Fruit fly (Drosophila melanogaster) whole organism, embryonic: ENCODE measurements around the gene CG10254.

Experiments used
- Adf1 ChIP-seq: fragments of 200-800 bp; sonication (Bioruptor generic); IDR thresholded peaks from 2 replicates; pipeline ENCODE4 v1.3.6; 2022; ENCODE audit warnings: missing biosample characterization, missing genetic modification characterization
- CG12299 ChIP-seq: fragments of 200-800 bp; sonication (Bioruptor generic); optimal IDR thresholded peaks from 2 replicates; lab custom pipeline; 2018; ENCODE audit warnings: missing biosample characterization, mild to moderate bottlenecking, missing genetic modification characterization
- CG12391 ChIP-seq: fragments of 200-800 bp; sonication (Bioruptor generic); optimal IDR thresholded peaks from 3 replicates; lab custom pipeline; 2018; ENCODE audit warnings: missing biosample characterization, mild to moderate bottlenecking, missing genetic modification characterization, moderate library complexity
- CG13123 ChIP-seq: fragments of 200-800 bp; sonication (Bioruptor generic); optimal IDR thresholded peaks from 2 replicates; lab custom pipeline; 2016; ENCODE audit warnings: missing biosample characterization, missing genetic modification characterization
- CG1602 ChIP-seq: fragments of 200-800 bp; sonication (Bioruptor generic); optimal IDR thresholded peaks from 3 replicates; lab custom pipeline; 2016; ENCODE audit warnings: missing biosample characterization, missing genetic modification characterization
- CG17359 ChIP-seq: fragments of 200-800 bp; sonication (Bioruptor generic); optimal IDR thresholded peaks from 3 replicates; lab custom pipeline; 2018; ENCODE audit warnings: missing biosample characterization, mild to moderate bottlenecking, missing genetic modification characterization, moderate library complexity
- CG30403 ChIP-seq: fragments of 200-800 bp; sonication (Bioruptor generic); optimal IDR thresholded peaks from 3 replicates; lab custom pipeline; 2016; ENCODE audit warnings: missing biosample characterization, missing genetic modification characterization
- CG32772 ChIP-seq: fragments of 200-800 bp; sonication (Bioruptor generic); IDR thresholded peaks from 2 replicates; pipeline ENCODE4 v1.3.6; 2022; ENCODE audit warnings: missing biosample characterization, missing genetic modification characterization
- CG3407 ChIP-seq: fragments of 200-800 bp; sonication (Bioruptor generic); optimal IDR thresholded peaks from 2 replicates; lab custom pipeline; 2018; ENCODE audit warnings: missing biosample characterization, mild to moderate bottlenecking, missing genetic modification characterization
- CG4730 ChIP-seq: fragments of 200-800 bp; sonication (Bioruptor generic); IDR thresholded peaks from 2 replicates; pipeline ENCODE4 v1.3.6; 2022; ENCODE audit warnings: missing biosample characterization, missing genetic modification characterization
- CG5180 ChIP-seq: fragments of 200-800 bp; sonication (Bioruptor generic); optimal IDR thresholded peaks from 3 replicates; lab custom pipeline; 2017; ENCODE audit warnings: missing biosample characterization, missing genetic modification characterization, mild to moderate bottlenecking, moderate library complexity, missing genetic modification reagents
- CG5953 ChIP-seq: fragments of 200-800 bp; sonication (Bioruptor generic); IDR thresholded peaks from 2 replicates; pipeline ENCODE4 v1.3.6; 2022; ENCODE audit warnings: missing biosample characterization, missing genetic modification characterization
- CG6854 ChIP-seq: fragments of 200-800 bp; sonication (Bioruptor generic); optimal IDR thresholded peaks from 3 replicates; lab custom pipeline; 2017; ENCODE audit warnings: missing biosample characterization, mild to moderate bottlenecking, missing genetic modification characterization
- CG7839 ChIP-seq: fragments of 200-800 bp; sonication (Bioruptor generic); optimal IDR thresholded peaks from 3 replicates; lab custom pipeline; 2018; ENCODE audit warnings: missing biosample characterization, mild to moderate bottlenecking, missing genetic modification characterization, moderate library complexity
- CG7963 ChIP-seq: fragments of 200-800 bp; sonication (Bioruptor generic); IDR thresholded peaks from 3 replicates; pipeline ENCODE4 v1.3.6; 2022; ENCODE audit warnings: missing biosample characterization, missing genetic modification characterization; ENCODE audit not compliant: partially characterized antibody
- CG8281 ChIP-seq: fragments of 200-800 bp; sonication (Bioruptor generic); optimal IDR thresholded peaks from 2 replicates; lab custom pipeline; 2018; ENCODE audit warnings: missing biosample characterization, mild to moderate bottlenecking, missing genetic modification characterization, moderate library complexity
- CG8478 ChIP-seq: fragments of >200 bp; optimal IDR thresholded peaks from 2 replicates; lab custom pipeline; 2018
- CG9817 ChIP-seq: fragments of 200-800 bp; sonication (Bioruptor generic); optimal IDR thresholded peaks from 2 replicates; lab custom pipeline; 2018; ENCODE audit warnings: missing biosample characterization, mild to moderate bottlenecking, missing genetic modification characterization, moderate library complexity
- CoRest ChIP-seq: fragments of 200-800 bp; sonication (Bioruptor generic); optimal IDR thresholded peaks from 3 replicates; lab custom pipeline; 2018; ENCODE audit warnings: missing biosample characterization, mild to moderate bottlenecking, missing genetic modification characterization, moderate library complexity
- Dbx ChIP-seq: fragments of 200-800 bp; sonication (Bioruptor generic); IDR thresholded peaks from 3 replicates; pipeline ENCODE4 v1.3.6; 2022; ENCODE audit warnings: missing biosample characterization, missing genetic modification characterization
- Ets97D ChIP-seq: fragments of 200-800 bp; sonication (Bioruptor generic); optimal IDR thresholded peaks from 3 replicates; lab custom pipeline; 2016; ENCODE audit warnings: missing biosample characterization, missing genetic modification characterization
- Gsc ChIP-seq: fragments of 200-800 bp; sonication (Bioruptor generic); IDR thresholded peaks from 2 replicates; pipeline ENCODE4 v1.3.6; 2022; ENCODE audit warnings: missing biosample characterization, missing genetic modification characterization
- Hand ChIP-seq: fragments of 200-800 bp; sonication (Bioruptor generic); optimal IDR thresholded peaks from 2 replicates; lab custom pipeline; 2017; ENCODE audit warnings: mild to moderate bottlenecking, missing biosample characterization, missing genetic modification reagents, missing genetic modification characterization
- Hey ChIP-seq: fragments of 200-800 bp; sonication (Bioruptor generic); optimal IDR thresholded peaks from 3 replicates; lab custom pipeline; 2018; ENCODE audit warnings: missing biosample characterization, mild to moderate bottlenecking, missing genetic modification characterization
- HmgD ChIP-seq: fragments of 200-800 bp; sonication (Bioruptor generic); optimal IDR thresholded peaks from 3 replicates; lab custom pipeline; 2016; ENCODE audit warnings: missing biosample characterization, missing genetic modification characterization
- Hmr ChIP-seq: fragments of 200-800 bp; sonication (Bioruptor generic); optimal IDR thresholded peaks from 3 replicates; lab custom pipeline; 2017; ENCODE audit warnings: mild to moderate bottlenecking, missing biosample characterization, missing genetic modification reagents, missing genetic modification characterization
- Kr ChIP-seq: fragments of 200-800 bp; sonication (Bioruptor generic); optimal IDR thresholded peaks from 2 replicates; lab custom pipeline; 2017; ENCODE audit warnings: missing biosample characterization, mild to moderate bottlenecking, missing genetic modification characterization
- MTF-1 ChIP-seq: fragments of 200-800 bp; sonication (Bioruptor generic); optimal IDR thresholded peaks from 2 replicates; lab custom pipeline; 2018; ENCODE audit warnings: missing biosample characterization, mild to moderate bottlenecking, missing genetic modification characterization, borderline replicate concordance
- Oli ChIP-seq: fragments of 200-800 bp; sonication (Bioruptor generic); optimal IDR thresholded peaks from 2 replicates; lab custom pipeline; 2018; ENCODE audit warnings: missing biosample characterization, mild to moderate bottlenecking, missing genetic modification characterization, moderate library complexity
- Sin3A ChIP-seq: fragments of >200 bp; optimal IDR thresholded peaks from 2 replicates; lab custom pipeline; 2018
- Trl ChIP-seq, 3 experiments: fragments of >200 bp in 2 of 3; fragments of 200-800 bp in 1 of 3; sonication (Bioruptor generic) in 1 of 3; optimal IDR thresholded peaks; 2 replicates in 1 of 3; 3 replicates in 2 of 3; lab custom pipeline; 2016 to 2017; ENCODE audit warnings: missing biosample characterization in 1 of 3, missing genetic modification characterization in 1 of 3
- Vsx1 ChIP-seq: fragments of 200-800 bp; sonication (Bioruptor generic); optimal IDR thresholded peaks from 2 replicates; lab custom pipeline; 2017; ENCODE audit warnings: missing biosample characterization, mild to moderate bottlenecking, missing genetic modification characterization, missing genetic modification reagents
- Xbp1 ChIP-seq: fragments of 200-800 bp; sonication (Bioruptor generic); optimal IDR thresholded peaks from 3 replicates; lab custom pipeline; 2016; ENCODE audit warnings: missing biosample characterization, mild to moderate bottlenecking, missing genetic modification characterization
- ara ChIP-seq: fragments of 200-800 bp; sonication (Bioruptor generic); IDR thresholded peaks from 2 replicates; pipeline ENCODE4 v1.3.6; 2022; ENCODE audit warnings: missing biosample characterization, missing genetic modification characterization
- ato ChIP-seq: fragments of 200-800 bp; sonication (Bioruptor generic); IDR thresholded peaks from 2 replicates; pipeline ENCODE4 v1.3.6; 2022; ENCODE audit warnings: missing biosample characterization, missing genetic modification characterization; ENCODE audit not compliant: partially characterized antibody
- az2 ChIP-seq: fragments of 200-800 bp; sonication (Bioruptor generic); optimal IDR thresholded peaks from 3 replicates; lab custom pipeline; 2016; ENCODE audit warnings: missing biosample characterization, missing genetic modification characterization
- caup ChIP-seq: fragments of 200-800 bp; sonication (Bioruptor generic); optimal IDR thresholded peaks from 3 replicates; lab custom pipeline; 2017; ENCODE audit warnings: missing biosample characterization, mild to moderate bottlenecking, missing genetic modification characterization, moderate library complexity; ENCODE audit not compliant: severe bottlenecking
- danr ChIP-seq: fragments of 200-800 bp; sonication (Bioruptor generic); IDR thresholded peaks from 2 replicates; pipeline ENCODE4 v1.3.6; 2022; ENCODE audit warnings: missing biosample characterization, missing genetic modification characterization
- dm ChIP-seq: fragments of 200-800 bp; sonication (Bioruptor generic); optimal IDR thresholded peaks from 3 replicates; lab custom pipeline; 2016; ENCODE audit warnings: missing biosample characterization, missing genetic modification characterization
- en ChIP-seq: fragments of 200-800 bp; sonication (Bioruptor generic); optimal IDR thresholded peaks from 2 replicates; lab custom pipeline; 2016; ENCODE audit warnings: missing biosample characterization, missing genetic modification characterization
- fd102C ChIP-seq: fragments of 200-800 bp; sonication (Bioruptor generic); optimal IDR thresholded peaks from 2 replicates; lab custom pipeline; 2018; ENCODE audit warnings: missing biosample characterization, mild to moderate bottlenecking, missing genetic modification characterization, moderate library complexity
- fd3F ChIP-seq: fragments of 200-800 bp; sonication (Bioruptor generic); optimal IDR thresholded peaks from 2 replicates; lab custom pipeline; 2018; ENCODE audit warnings: missing biosample characterization, mild to moderate bottlenecking, missing genetic modification characterization, moderate library complexity
- ftz-f1 ChIP-seq: fragments of 200-800 bp; sonication (Bioruptor generic); optimal IDR thresholded peaks from 2 replicates; lab custom pipeline; 2016; ENCODE audit warnings: missing biosample characterization, missing genetic modification characterization
- gsb-n ChIP-seq: fragments of 200-800 bp; sonication (Bioruptor generic); optimal IDR thresholded peaks from 3 replicates; lab custom pipeline; 2018; ENCODE audit warnings: missing biosample characterization, mild to moderate bottlenecking, missing genetic modification characterization
- org-1 ChIP-seq: fragments of 200-800 bp; sonication (Bioruptor generic); optimal IDR thresholded peaks from 2 replicates; lab custom pipeline; 2017; ENCODE audit warnings: missing biosample characterization, missing genetic modification characterization
- pb ChIP-seq: fragments of 200-800 bp; sonication (Bioruptor generic); optimal IDR thresholded peaks from 3 replicates; lab custom pipeline; 2016; ENCODE audit warnings: missing biosample characterization, missing genetic modification characterization
- pum ChIP-seq: fragments of 200-800 bp; sonication (Bioruptor generic); optimal IDR thresholded peaks from 2 replicates; lab custom pipeline; 2016; ENCODE audit warnings: missing biosample characterization, missing genetic modification characterization
- sd ChIP-seq: fragments of 200-800 bp; sonication (Bioruptor generic); optimal IDR thresholded peaks from 3 replicates; lab custom pipeline; 2018; ENCODE audit warnings: missing biosample characterization, mild to moderate bottlenecking, missing genetic modification characterization, moderate library complexity
- seq ChIP-seq: fragments of 200-800 bp; sonication (Bioruptor generic); IDR thresholded peaks from 2 replicates; pipeline ENCODE4 v1.3.6; 2022; ENCODE audit warnings: missing biosample characterization, missing genetic modification characterization
- ssp ChIP-seq: fragments of 200-800 bp; sonication (Bioruptor generic); IDR thresholded peaks from 2 replicates; pipeline ENCODE4 v1.3.6; 2022; ENCODE audit warnings: missing biosample characterization, missing genetic modification characterization
- tgo ChIP-seq: fragments of 200-800 bp; sonication (Bioruptor generic); IDR thresholded peaks from 3 replicates; pipeline ENCODE4 v1.3.6; 2022; ENCODE audit warnings: missing biosample characterization, missing genetic modification characterization

Gene CG10254

dm6 chr3R:23726740-23727139 is 32.0 kb upstream of the CG10254 start (continued):
- TF ChIP-seq CG3407 (GFP tag; lab: Kevin White, UChicago) (no peak), Vsx1 (peak; percentile 35), az2 (peak; percentile 59), CG12391 (tag; lab: Kevin White, UChicago) (peak; percentile 83), CoRest (tag; lab: Kevin White, UChicago) (peak; percentile 81), Ets97D (GFP tag; lab: Kevin White, UChicago) (peak; percentile 24), en (peak; percentile 42), Adf1 (GFP tag; lab: Robert Waterston, UW) (peak; percentile 68), org-1 (peak; percentile 73), Gsc (GFP tag; lab: Robert Waterston, UW) (no peak), pb (GFP tag; lab: Kevin White, UChicago) (no peak), sd (tag; lab: Kevin White, UChicago) (peak; percentile 81), ssp (GFP tag; lab: Robert Waterston, UW) (peak; percentile 54), CG1602 (GFP tag; lab: Kevin White, UChicago) (peak; percentile 59), ato (GFP tag; lab: Robert Waterston, UW) (no peak), Dbx (GFP tag; lab: Robert Waterston, UW) (peak; percentile 92), CG5953 (GFP tag; lab: Robert Waterston, UW) (no peak; the same call in 1 of the 2 replicates), CG8281 (tag; lab: Kevin White, UChicago) (peak; percentile 10), danr (GFP tag; lab: Robert Waterston, UW) (peak; percentile 43; the same call in 1 of the 2 replicates), caup (peak; percentile 84), Oli (peak; percentile 76), seq (GFP tag; lab: Robert Waterston, UW) (peak; percentile 80), CG6854 (GFP tag; lab: Kevin White, UChicago) (peak; percentile 78), CG17359 (peak; percentile 85), dm (GFP tag; lab: Kevin White, UChicago) (peak; percentile 48), CG32772 (GFP tag; lab: Robert Waterston, UW) (peak; percentile 68; the same call in 1 of the 2 replicates), Xbp1 (GFP tag; lab: Kevin White, UChicago) (peak; percentile 71), HmgD (no peak), Hmr (peak; percentile 93), Hand (GFP tag; lab: Kevin White, UChicago) (peak; percentile 86), CG5180 (GFP tag; lab: Kevin White, UChicago) (no peak), CG30403 (GFP tag; lab: Kevin White, UChicago) (peak; percentile 86), tgo (peak; percentile 82), CG12299 (tag; lab: Kevin White, UChicago) (peak; percentile 37), Sin3A (lab: Kevin White, UChicago) (no peak), Kr (GFP tag; lab: Kevin White, UChicago) (no peak), CG7963 (GFP tag; lab: Robert Waterston, UW) (no peak), MTF-1 (no peak), ftz-f1 (no peak), gsb-n (tag; lab: Kevin White, UChicago) (peak; percentile 4), Hey (tag; lab: Kevin White, UChicago) (no peak), CG4730 (GFP tag; lab: Robert Waterston, UW) (peak; percentile 72), ara (GFP tag; lab: Robert Waterston, UW) (0 out of 2 replicates have a peak, but pooled peaks have one; percentile 35), Trl (optimal IDR thresholded peaks at IDR 0.05; lab: Kevin White, UChicago) (no peak), Trl (GFP tag; optimal IDR thresholded peaks at IDR 0.05; lab: Kevin White, UChicago) (peak; percentile 64), CG7839 (peak; percentile 85), fd3F (peak; percentile 77), CG9817 (peak; percentile 69), CG13123 (GFP tag; lab: Kevin White, UChicago) (no peak), pum (GFP tag; lab: Kevin White, UChicago) (peak; percentile 47), fd102C (GFP tag; lab: Kevin White, UChicago) (no peak), CG8478 (no peak)
